Worm (Caenorhabditis elegans) whole organism, midembryonic: Measurements from ENCODE around the gene Y4C6A.3.

Experiments
- cog-1 ChIP-seq: sonication (generic microtip); optimal IDR thresholded peaks from 2 replicates; lab custom pipeline; 2016; ENCODE audit warnings: missing genetic modification characterization, missing compliant biosample characterization
- klf-2 ChIP-seq: fragments of 200-800 bp; sonication (Bioruptor generic); conservative IDR thresholded peaks from 2 replicates; pipeline ENCODE4 v1.3.6; 2022; ENCODE audit warnings: missing genetic modification reagents, missing genetic modification characterization, missing compliant biosample characterization
- tab-1 ChIP-seq: fragments of 200-800 bp; sonication (Bioruptor generic); IDR thresholded peaks from 2 replicates; pipeline ENCODE4 v1.3.6; 2022; ENCODE audit warnings: missing genetic modification characterization, missing compliant biosample characterization
- ztf-23 ChIP-seq: fragments of 200-800 bp; sonication (Bioruptor generic); IDR thresholded peaks from 2 replicates; pipeline ENCODE4 v1.3.6; 2022; ENCODE audit warnings: missing genetic modification reagents, missing genetic modification characterization, missing compliant biosample characterization
- ztf-29 ChIP-seq: fragments of 200-800 bp; sonication (Bioruptor generic); IDR thresholded peaks from 2 replicates; pipeline ENCODE4 v1.3.6; 2022; ENCODE audit warnings: missing genetic modification reagents, missing genetic modification characterization, missing compliant biosample characterization

DNA sequence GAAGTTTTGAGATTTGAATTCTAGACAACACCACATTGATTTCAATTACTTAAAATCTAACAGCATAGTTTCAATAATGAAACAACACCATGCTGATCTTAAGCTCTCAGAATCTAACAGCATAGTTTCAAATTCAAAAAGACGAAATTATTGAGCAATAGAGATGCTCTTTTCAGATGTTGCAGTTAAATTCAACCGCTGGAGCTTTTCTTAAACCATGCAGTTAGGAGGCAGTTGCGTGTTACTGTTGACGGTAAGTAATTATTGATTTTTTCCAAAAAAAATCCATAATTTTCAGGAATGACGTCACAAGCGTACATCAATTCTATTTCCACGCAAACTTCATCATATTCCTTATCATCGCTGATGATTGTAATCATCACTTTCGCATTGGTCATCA, 26.8 kb upstream of the Y4C6A.3 start, which contains the start of gene T11F8.5:
- TF ChIP-seq ztf-23 (no peak), ztf-29 (GFP tag; lab: Robert Waterston, UW) (no peak), klf-2 (GFP tag; lab: Robert Waterston, UW) (no peak), cog-1 (tag; lab: Kevin White, UChicago) (no peak), tab-1 (no peak)
